Fruit fly (Drosophila melanogaster): ENCODE results near the gene CG42717.
A peak's percentile ranks its signal among the peaks of the same experiment; 100 is the strongest.

CG42717 gene

dm6 chr3L:16060806-16061600, 28.0 kb upstream of the CG42717 start (continued):
- peak; percentile 42 for TF ChIP-seq CG18599 (GFP tag; optimal IDR thresholded peaks at IDR 0.05)
- TF ChIP-seq crol (GFP tag; IDR thresholded peaks at IDR 0.05), result peak; percentile 78
- TF ChIP-seq kay (GFP tag; optimal IDR thresholded peaks at IDR 0.05), result peak; percentile 46
- no peak for TF ChIP-seq CG4360 (GFP tag; IDR thresholded peaks at IDR 0.05)
- peak; percentile 20; the same call in 1 of the 2 replicates for TF ChIP-seq sisA (GFP tag; IDR thresholded peaks at IDR 0.05)
- TF ChIP-seq Ada2b (GFP tag; IDR thresholded peaks at IDR 0.05), result no peak
- TF ChIP-seq lmd (GFP tag; IDR thresholded peaks at IDR 0.05), result peak; percentile 24; the same call in 1 of the 2 replicates
- no peak for TF ChIP-seq sim (GFP tag; IDR thresholded peaks at IDR 0.05)
- TF ChIP-seq sens-2 (GFP tag; IDR thresholded peaks at IDR 0.05), result no peak
- TF ChIP-seq Bdp1 (GFP tag; optimal IDR thresholded peaks at IDR 0.05), result no peak
- peak; percentile 53 for TF ChIP-seq CG17829 (tag; optimal IDR thresholded peaks at IDR 0.05)
- TF ChIP-seq CG10462 (GFP tag; optimal IDR thresholded peaks at IDR 0.05), result no peak
- TF ChIP-seq nmo (GFP tag; optimal IDR thresholded peaks at IDR 0.05), result no peak
- TF ChIP-seq Ptx1 (GFP tag; IDR thresholded peaks at IDR 0.05), result no peak; the same call in 1 of the 2 replicates
- TF ChIP-seq abd-A (tag; optimal IDR thresholded peaks at IDR 0.05), result no peak
- TF ChIP-seq grau (tag; optimal IDR thresholded peaks at IDR 0.05), result peak; percentile 81
- peak; percentile 21 for TF ChIP-seq Usf (GFP tag; optimal IDR thresholded peaks at IDR 0.05)
- TF ChIP-seq sna (GFP tag; IDR thresholded peaks at IDR 0.05; ENCODE audit: partially characterized antibody), result no peak
- TF ChIP-seq CG10654 (GFP tag; optimal IDR thresholded peaks at IDR 0.05), result peak; percentile 5
- no peak for TF ChIP-seq sima (GFP tag; optimal IDR thresholded peaks at IDR 0.05)
- no peak for TF ChIP-seq dmrt99B (tag; optimal IDR thresholded peaks at IDR 0.05)
- peak in 1 of 2 experiments; percentile 51 for TF ChIP-seq bsh (GFP tag; optimal IDR thresholded peaks at IDR 0.05)
- no peak for TF ChIP-seq Gug (GFP tag; IDR thresholded peaks at IDR 0.05)
- peak; percentile 35 for TF ChIP-seq lilli (GFP tag; optimal IDR thresholded peaks at IDR 0.05)
- no peak for TF ChIP-seq D (optimal IDR thresholded peaks at IDR 0.05)
- no peak for TF ChIP-seq D (GFP tag; optimal IDR thresholded peaks at IDR 0.05)
- TF ChIP-seq fd64A (GFP tag; optimal IDR thresholded peaks at IDR 0.05), result no peak
- TF ChIP-seq CG3163 (GFP tag; optimal IDR thresholded peaks at IDR 0.05), result no peak
- peak in 1 of 2 experiments; percentile 87 for TF ChIP-seq eve (GFP tag; optimal IDR thresholded peaks at IDR 0.05)
- TF ChIP-seq trem (tag; optimal IDR thresholded peaks at IDR 0.05), result peak; percentile 20
- peak; percentile 28; the same call in 1 of the 2 replicates for TF ChIP-seq Atf6 (GFP tag; IDR thresholded peaks at IDR 0.05)
- TF ChIP-seq bbx (GFP tag; IDR thresholded peaks at IDR 0.05; ENCODE audit: partially characterized antibody), result no peak
- no peak for TF ChIP-seq wor (GFP tag; IDR thresholded peaks at IDR 0.05)
- TF ChIP-seq CG2199 (GFP tag; IDR thresholded peaks at IDR 0.05), result no peak
- TF ChIP-seq org-1 (GFP tag; optimal IDR thresholded peaks at IDR 0.05), result peak; percentile 49
- TF ChIP-seq fru (optimal IDR thresholded peaks at IDR 0.05), result no peak
- peak; percentile 28 for TF ChIP-seq CG1529 (GFP tag; optimal IDR thresholded peaks at IDR 0.05)
- peak; percentile 38 for TF ChIP-seq CG12155 (GFP tag; optimal IDR thresholded peaks at IDR 0.05)
- TF ChIP-seq HHEX (GFP tag; optimal IDR thresholded peaks at IDR 0.05), result peak; percentile 27
- TF ChIP-seq slp2 (GFP tag; optimal IDR thresholded peaks at IDR 0.05), result no peak
- no peak for TF ChIP-seq CG13123 (GFP tag; optimal IDR thresholded peaks at IDR 0.05)
- no peak for TF ChIP-seq GATAe (GFP tag; conservative IDR thresholded peaks at IDR 0.05)
- no peak for TF ChIP-seq fd96Cb (tag; optimal IDR thresholded peaks at IDR 0.05)
- no peak for TF ChIP-seq CG6683 (GFP tag; optimal IDR thresholded peaks at IDR 0.05)
- no peak for TF ChIP-seq Sin3A (optimal IDR thresholded peaks at IDR 0.05)
- TF ChIP-seq jumu (GFP tag; optimal IDR thresholded peaks at IDR 0.05), result no peak
- TF ChIP-seq Hsf (GFP tag; optimal IDR thresholded peaks at IDR 0.05), result peak; percentile 44
- TF ChIP-seq CG17359 (tag; optimal IDR thresholded peaks at IDR 0.05), result no peak
- peak; percentile 32 for TF ChIP-seq CG1602 (GFP tag; optimal IDR thresholded peaks at IDR 0.05)
- TF ChIP-seq cwo (GFP tag; optimal IDR thresholded peaks at IDR 0.05), result peak; percentile 33
- TF ChIP-seq CG12942 (GFP tag; optimal IDR thresholded peaks at IDR 0.05), result no peak

All from whole organism, embryonic.